Fruit fly (Drosophila melanogaster) whole organism, embryonic: ENCODE results near the gene CG43347.

ENCODE experiments used
- Awh ChIP-seq: fragments of 200-800 bp; sonication (Bioruptor generic); IDR thresholded peaks from 2 replicates; pipeline ENCODE4, ENCODE4 v1.3.6; 2022; ENCODE audit warnings: missing biosample characterization, missing genetic modification characterization
- CG10366 ChIP-seq: fragments of 200-800 bp; sonication (Bioruptor generic); IDR thresholded peaks from 2 replicates; pipeline ENCODE4 v1.3.6; 2022; ENCODE audit warnings: missing biosample characterization, missing genetic modification characterization
- CG10543 ChIP-seq: fragments of 200-800 bp; sonication (Bioruptor generic); optimal IDR thresholded peaks from 3 replicates; lab custom pipeline; 2017; ENCODE audit warnings: missing biosample characterization, mild to moderate bottlenecking, missing genetic modification characterization, moderate library complexity
- CG11085 ChIP-seq: fragments of 200-800 bp; sonication (Bioruptor generic); IDR thresholded peaks from 2 replicates; pipeline ENCODE4 v1.3.6; 2022; ENCODE audit warnings: missing biosample characterization, missing genetic modification characterization
- CG12391 ChIP-seq: fragments of 200-800 bp; sonication (Bioruptor generic); optimal IDR thresholded peaks from 3 replicates; lab custom pipeline; 2018; ENCODE audit warnings: missing biosample characterization, mild to moderate bottlenecking, missing genetic modification characterization, moderate library complexity
- CG13894 ChIP-seq: fragments of 200-800 bp; sonication (Bioruptor generic); optimal IDR thresholded peaks from 3 replicates; lab custom pipeline; 2018; ENCODE audit warnings: missing biosample characterization, mild to moderate bottlenecking, missing genetic modification characterization, moderate library complexity
- CG14014 ChIP-seq: fragments of 200-800 bp; sonication (Bioruptor generic); IDR thresholded peaks from 2 replicates; pipeline ENCODE4 v1.3.6; 2022; ENCODE audit warnings: missing biosample characterization, missing genetic modification characterization
- CG15479 ChIP-seq: fragments of 200-800 bp; sonication (Bioruptor generic); optimal IDR thresholded peaks from 3 replicates; lab custom pipeline; 2019; ENCODE audit warnings: missing biosample characterization, mild to moderate bottlenecking, missing genetic modification characterization, moderate library complexity
- CG17328 ChIP-seq: fragments of 200-800 bp; sonication (Bioruptor generic); IDR thresholded peaks from 2 replicates; pipeline ENCODE4 v1.3.6; 2022; ENCODE audit warnings: missing biosample characterization, missing genetic modification characterization
- CG2120 ChIP-seq: fragments of 200-800 bp; sonication (Bioruptor generic); optimal IDR thresholded peaks from 3 replicates; lab custom pipeline; 2016; ENCODE audit warnings: missing biosample characterization, missing genetic modification characterization
- CG2199 ChIP-seq: fragments of 200-800 bp; sonication (Bioruptor generic); IDR thresholded peaks from 3 replicates; pipeline ENCODE4 v1.3.6; 2022; ENCODE audit warnings: missing biosample characterization, missing genetic modification characterization
- CG2875 ChIP-seq: fragments of 200-800 bp; sonication (Bioruptor generic); optimal IDR thresholded peaks from 2 replicates; lab custom pipeline; 2017; ENCODE audit warnings: missing biosample characterization, mild to moderate bottlenecking, missing genetic modification characterization, missing genetic modification reagents
- CG32532 ChIP-seq: fragments of 200-800 bp; sonication (Bioruptor generic); IDR thresholded peaks from 2 replicates; pipeline ENCODE4 v1.3.6; 2022; ENCODE audit warnings: missing biosample characterization, missing genetic modification characterization
- CG43689 ChIP-seq: fragments of 200-800 bp; sonication (Bioruptor generic); IDR thresholded peaks from 2 replicates; pipeline ENCODE4 v1.3.6; 2022; ENCODE audit warnings: missing biosample characterization, missing genetic modification characterization
- CG5180 ChIP-seq: fragments of 200-800 bp; sonication (Bioruptor generic); optimal IDR thresholded peaks from 3 replicates; lab custom pipeline; 2017; ENCODE audit warnings: missing biosample characterization, missing genetic modification characterization, mild to moderate bottlenecking, moderate library complexity, missing genetic modification reagents
- CG6272 ChIP-seq: fragments of 200-800 bp; sonication (Bioruptor generic); IDR thresholded peaks from 2 replicates; pipeline ENCODE4 v1.3.6; 2022; ENCODE audit warnings: missing biosample characterization, missing genetic modification characterization
- CG7357 ChIP-seq: fragments of 200-800 bp; sonication (Bioruptor generic); IDR thresholded peaks from 3 replicates; pipeline ENCODE4 v1.3.6; 2022; ENCODE audit warnings: missing biosample characterization, missing genetic modification characterization
- CG7556 ChIP-seq: fragments of 200-800 bp; sonication (Bioruptor generic); optimal IDR thresholded peaks from 2 replicates; lab custom pipeline; 2017; ENCODE audit warnings: missing biosample characterization, mild to moderate bottlenecking, missing genetic modification characterization
- CG8290 ChIP-seq, 3 experiments: fragments of 200-800 bp; sonication (Bioruptor generic); optimal IDR thresholded peaks; 2 replicates each; lab custom pipeline; 2016 to 2019; ENCODE audit warnings: missing biosample characterization in 3 of 3, missing genetic modification characterization in 3 of 3, mild to moderate bottlenecking in 2 of 3, moderate library complexity in 1 of 3
- CG9876 ChIP-seq: fragments of 200-800 bp; sonication (Bioruptor generic); optimal IDR thresholded peaks from 2 replicates; lab custom pipeline; 2016; ENCODE audit warnings: missing biosample characterization, missing genetic modification characterization
- Chrac-16 ChIP-seq: fragments of 200-800 bp; sonication (Bioruptor generic); optimal IDR thresholded peaks from 3 replicates; lab custom pipeline; 2016; ENCODE audit warnings: missing biosample characterization, missing genetic modification characterization
- D19A ChIP-seq: fragments of 200-800 bp; optimal IDR thresholded peaks from 3 replicates; lab custom pipeline; 2019; ENCODE audit warnings: missing biosample characterization, mild to moderate bottlenecking, missing genetic modification characterization, moderate library complexity
- Dll ChIP-seq: fragments of 200-800 bp; sonication (Bioruptor generic); IDR thresholded peaks from 4 replicates; pipeline ENCODE4 v1.3.6; 2022; ENCODE audit warnings: missing biosample characterization, missing genetic modification characterization; ENCODE audit not compliant: partially characterized antibody
- Fer1 ChIP-seq: fragments of 200-800 bp; sonication (Bioruptor generic); optimal IDR thresholded peaks from 2 replicates; lab custom pipeline; 2017; ENCODE audit warnings: missing biosample characterization, mild to moderate bottlenecking, missing genetic modification characterization
- Six4 ChIP-seq: fragments of 200-800 bp; sonication (Bioruptor generic); optimal IDR thresholded peaks from 2 replicates; lab custom pipeline; 2016; ENCODE audit warnings: missing biosample characterization, missing genetic modification characterization
- Sox100B ChIP-seq: fragments of 200-800 bp; sonication (Bioruptor generic); optimal IDR thresholded peaks from 3 replicates; lab custom pipeline; 2018; ENCODE audit warnings: missing biosample characterization, mild to moderate bottlenecking, missing genetic modification characterization
- TFAM ChIP-seq: fragments of 200-800 bp; sonication (Bioruptor generic); optimal IDR thresholded peaks from 2 replicates; lab custom pipeline; 2017; ENCODE audit warnings: missing biosample characterization, missing genetic modification characterization, inconsistent platforms
- Xrp1 ChIP-seq: fragments of 200-800 bp; sonication (Bioruptor generic); IDR thresholded peaks from 2 replicates; pipeline ENCODE4 v1.3.6; 2022; ENCODE audit warnings: missing biosample characterization, missing genetic modification characterization
- amos ChIP-seq: fragments of 200-800 bp; sonication (Bioruptor generic); IDR thresholded peaks from 2 replicates; pipeline ENCODE4 v1.3.6; 2022; ENCODE audit warnings: missing biosample characterization, missing genetic modification characterization; ENCODE audit not compliant: partially characterized antibody
- cad ChIP-seq: fragments of >200 bp; optimal IDR thresholded peaks from 2 replicates; lab custom pipeline; 2017; ENCODE audit warnings: missing biosample characterization, missing genetic modification characterization
- ci ChIP-seq: fragments of 200-800 bp; sonication (Bioruptor generic); IDR thresholded peaks from 3 replicates; pipeline ENCODE4 v1.3.6; 2022; ENCODE audit warnings: missing biosample characterization, missing genetic modification characterization
- crol ChIP-seq: fragments of 200-800 bp; sonication (Bioruptor generic); IDR thresholded peaks from 2 replicates; pipeline ENCODE4 v1.3.6; 2022; ENCODE audit warnings: missing biosample characterization, missing genetic modification characterization
- da ChIP-seq: fragments of 200-800 bp; sonication (Bioruptor generic); optimal IDR thresholded peaks from 2 replicates; lab custom pipeline; 2016; ENCODE audit warnings: missing biosample characterization, missing genetic modification characterization
- dmrt99B ChIP-seq: fragments of 200-800 bp; sonication (Bioruptor generic); optimal IDR thresholded peaks from 2 replicates; lab custom pipeline; 2018; ENCODE audit warnings: missing biosample characterization, mild to moderate bottlenecking, missing genetic modification characterization, moderate library complexity
- exex ChIP-seq: fragments of 200-800 bp; sonication (Bioruptor generic); optimal IDR thresholded peaks from 4 replicates; lab custom pipeline; 2018; ENCODE audit warnings: missing biosample characterization, mild to moderate bottlenecking, missing genetic modification characterization, moderate library complexity
- fru ChIP-seq: fragments of >200 bp; optimal IDR thresholded peaks from 2 replicates; lab custom pipeline; 2017
- gcm2 ChIP-seq: fragments of 200-800 bp; sonication (Bioruptor generic); optimal IDR thresholded peaks from 2 replicates; lab custom pipeline; 2016; ENCODE audit warnings: missing biosample characterization, missing genetic modification characterization
- ken ChIP-seq: fragments of 200-800 bp; sonication (Bioruptor generic); IDR thresholded peaks from 3 replicates; pipeline ENCODE4 v1.3.6; 2022; ENCODE audit warnings: missing biosample characterization, missing genetic modification characterization
- knrl ChIP-seq: fragments of 200-800 bp; sonication (Bioruptor generic); IDR thresholded peaks from 3 replicates; pipeline ENCODE4 v1.3.6; 2022; ENCODE audit warnings: missing biosample characterization, missing genetic modification characterization; ENCODE audit not compliant: partially characterized antibody
- nom ChIP-seq: fragments of 200-800 bp; sonication (Bioruptor generic); optimal IDR thresholded peaks from 2 replicates; lab custom pipeline; 2017; ENCODE audit warnings: missing biosample characterization, missing genetic modification characterization, mild to moderate bottlenecking, moderate library complexity, missing genetic modification reagents
- pfk ChIP-seq: fragments of 200-800 bp; sonication (Bioruptor generic); optimal IDR thresholded peaks from 2 replicates; lab custom pipeline; 2018; ENCODE audit warnings: missing biosample characterization, mild to moderate bottlenecking, missing genetic modification characterization, moderate library complexity
- row ChIP-seq: fragments of 200-800 bp; sonication (Bioruptor generic); IDR thresholded peaks from 3 replicates; pipeline ENCODE4 v1.3.6; 2022; ENCODE audit warnings: missing biosample characterization, missing genetic modification characterization
- sqz ChIP-seq: fragments of 200-800 bp; sonication (Bioruptor generic); optimal IDR thresholded peaks from 3 replicates; lab custom pipeline; 2018; ENCODE audit warnings: missing biosample characterization, mild to moderate bottlenecking, missing genetic modification characterization
- tio ChIP-seq: fragments of 200-800 bp; sonication (Bioruptor generic); optimal IDR thresholded peaks from 2 replicates; lab custom pipeline; 2017; ENCODE audit warnings: missing biosample characterization, missing genetic modification characterization, inconsistent platforms
- tna ChIP-seq: fragments of 200-800 bp; sonication (Bioruptor generic); IDR thresholded peaks from 2 replicates; pipeline ENCODE4 v1.3.6; 2022; ENCODE audit warnings: missing biosample characterization, missing genetic modification characterization; ENCODE audit not compliant: partially characterized antibody
- trem ChIP-seq: fragments of 200-800 bp; optimal IDR thresholded peaks from 3 replicates; lab custom pipeline; 2019; ENCODE audit warnings: missing biosample characterization, mild to moderate bottlenecking, missing genetic modification characterization, moderate library complexity
- zen2 ChIP-seq: fragments of 200-800 bp; sonication (Bioruptor generic); IDR thresholded peaks from 3 replicates; pipeline ENCODE4 v1.3.6; 2022; ENCODE audit warnings: missing biosample characterization, missing genetic modification characterization; ENCODE audit not compliant: partially characterized antibody

CG43347 gene

DNA sequence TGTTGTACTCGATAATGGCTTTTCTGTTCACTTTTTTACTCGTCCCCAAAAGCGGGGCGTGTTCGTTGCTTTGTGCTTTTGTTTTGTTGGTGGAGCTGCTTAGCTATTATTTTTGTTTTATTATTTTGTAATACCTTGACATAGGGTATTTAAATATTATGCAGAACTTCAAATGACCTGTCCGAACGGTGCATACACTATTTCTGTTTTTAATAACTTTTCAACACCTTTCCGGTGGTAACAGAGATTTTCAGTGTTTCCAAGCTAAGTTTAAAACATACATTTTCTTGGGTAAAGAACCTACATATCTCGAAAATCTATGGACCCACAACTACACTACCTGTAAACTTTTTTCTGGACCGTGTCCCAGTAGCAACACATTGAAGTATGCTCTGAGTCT is 32.5 kb downstream of the CG43347 start (continued):
- TF ChIP-seq D19A (tag; lab: Kevin White, UChicago), result peak; percentile 75

DNA sequence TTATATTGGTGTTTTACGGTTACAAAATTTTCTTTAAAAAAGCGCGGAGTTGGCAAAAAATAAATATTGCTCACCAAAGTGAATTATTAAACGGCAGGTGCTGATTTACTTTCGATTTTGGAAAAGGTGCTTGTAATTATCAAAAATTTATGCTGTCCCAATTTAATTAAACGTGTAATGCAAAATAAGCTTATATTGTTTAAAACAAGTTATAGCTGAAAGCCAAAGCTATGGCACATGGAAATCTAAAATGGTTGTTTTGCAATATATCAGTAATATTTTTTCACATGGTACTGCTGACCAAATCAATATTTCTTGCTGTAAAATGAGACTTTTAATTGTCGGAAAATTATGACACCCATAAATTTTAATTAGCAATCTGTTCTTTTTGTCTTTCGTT is 33.8 kb downstream of the CG43347 start:
- no peak for TF ChIP-seq crol (GFP tag; lab: Robert Waterston, UW)
- TF ChIP-seq tio (GFP tag; lab: Kevin White, UChicago), result no peak
- no peak for TF ChIP-seq CG14014 (GFP tag; lab: Robert Waterston, UW)
- no peak for TF ChIP-seq CG43689 (GFP tag; lab: Robert Waterston, UW)
- no peak for TF ChIP-seq Xrp1 (GFP tag; lab: Robert Waterston, UW)
- TF ChIP-seq CG10366 (GFP tag; lab: Robert Waterston, UW), result no peak
- TF ChIP-seq CG11085 (GFP tag; lab: Robert Waterston, UW), result no peak
- no peak for TF ChIP-seq Chrac-16 (GFP tag; lab: Kevin White, UChicago)
- no peak for TF ChIP-seq zen2
- no peak for TF ChIP-seq CG8290 (GFP tag; optimal IDR thresholded peaks at IDR 0.05; lab: Kevin White, UChicago)
- TF ChIP-seq CG8290 (tag; optimal IDR thresholded peaks at IDR 0.05; lab: Kevin White, UChicago), result no peak
- no peak for TF ChIP-seq gcm2 (GFP tag; lab: Kevin White, UChicago)
- no peak for TF ChIP-seq CG2875 (GFP tag; lab: Kevin White, UChicago)
- no peak for TF ChIP-seq Sox100B (GFP tag; lab: Kevin White, UChicago)
- no peak for TF ChIP-seq TFAM (GFP tag; lab: Kevin White, UChicago)
- TF ChIP-seq fru, result no peak
- no peak for TF ChIP-seq CG7357 (GFP tag; lab: Robert Waterston, UW)
- TF ChIP-seq knrl (GFP tag; lab: Robert Waterston, UW), result no peak
- TF ChIP-seq CG7556 (GFP tag; lab: Kevin White, UChicago), result no peak
- TF ChIP-seq Six4 (GFP tag; lab: Kevin White, UChicago), result no peak

DNA sequence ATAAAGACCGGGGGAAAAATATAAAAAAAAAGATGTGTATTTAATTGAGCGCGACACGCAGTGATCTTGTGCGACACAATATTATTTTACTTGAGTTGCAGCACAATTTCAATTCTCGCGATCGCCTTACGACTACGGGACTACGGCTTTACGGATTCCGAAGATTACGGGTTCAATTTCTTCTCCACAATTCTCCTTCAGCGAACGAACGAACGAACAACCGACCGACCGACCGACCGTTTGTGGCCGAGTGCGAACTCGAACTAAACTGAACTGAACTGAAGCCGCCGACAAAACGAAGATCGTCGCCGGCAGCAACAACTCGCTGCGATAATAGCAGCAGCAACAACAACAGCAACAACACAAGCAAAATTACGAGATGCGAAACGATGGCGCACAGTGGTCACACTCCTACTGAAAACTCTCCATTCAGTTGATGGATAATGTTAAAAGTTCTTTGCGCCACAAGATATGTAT is 34.8 kb downstream of the CG43347 start, which contains the start of gene spri:
TSS of gene spri (minus strand) at position 265 of the 477 bp plus-strand sequence.
- TF ChIP-seq Dll (GFP tag; lab: Robert Waterston, UW) (no peak), da (no peak), nom (GFP tag; lab: Kevin White, UChicago) (peak; percentile 88), CG17328 (0 out of 2 replicates have a peak, but pooled peaks have one; percentile 19), cad (no peak), CG9876 (no peak), CG12391 (tag; lab: Kevin White, UChicago) (peak; percentile 7), dmrt99B (tag; lab: Kevin White, UChicago) (peak; percentile 6), ken (GFP tag; lab: Robert Waterston, UW) (peak; percentile 34; the same call in 1 of the 3 replicates), Fer1 (no peak), CG5180 (GFP tag; lab: Kevin White, UChicago) (peak; percentile 97), amos (GFP tag; lab: Robert Waterston, UW) (peak; percentile 12; the same call in 1 of the 2 replicates), pfk (GFP tag; lab: Kevin White, UChicago) (no peak), exex (tag; lab: Kevin White, UChicago) (peak; percentile 4), CG13894 (peak; percentile 1), row (GFP tag; lab: Robert Waterston, UW) (peak; percentile 57), CG10543 (GFP tag; lab: Kevin White, UChicago) (peak; percentile 34), trem (tag; lab: Kevin White, UChicago) (no peak), CG15479 (peak; percentile 56), Xrp1 (GFP tag; lab: Robert Waterston, UW) (no peak), Awh (0 out of 2 replicates have a peak, but pooled peaks have one; percentile 10), tna (0 out of 2 replicates have a peak, but pooled peaks have one; percentile 22), ci (GFP tag; lab: Robert Waterston, UW) (peak; percentile 54; the same call in 2 of the 3 replicates), CG2120 (GFP tag; lab: Kevin White, UChicago) (peak; percentile 1), sqz (no peak), CG32532 (GFP tag; lab: Robert Waterston, UW) (peak; percentile 51), CG6272 (no peak), CG2199 (GFP tag; lab: Robert Waterston, UW) (0 out of 3 replicates have a peak, but pooled peaks have one; percentile 47)
